Fruit fly (Drosophila melanogaster): ENCODE results near the gene mRpL24.
A peak's percentile ranks its signal among the peaks of the same experiment; 100 is the strongest.

The mRpL24 gene

dm6 chr2L:4971329-4971798 lies 26.2 kb upstream of the mRpL24 start, which contains the start of gene CG14043:
CG14043 (plus strand) TSS chr2L:4971702.
- TF ChIP-seq lola (GFP tag; optimal IDR thresholded peaks at IDR 0.05) (no peak), foxo (GFP tag; optimal IDR thresholded peaks at IDR 0.05) (no peak), GATAd (GFP tag; optimal IDR thresholded peaks at IDR 0.05) (no peak), woc (GFP tag; optimal IDR thresholded peaks at IDR 0.05) (no peak), Rel (GFP tag; optimal IDR thresholded peaks at IDR 0.05) (no peak), Rel (tag; optimal IDR thresholded peaks at IDR 0.05) (peak; percentile 51), Myc (optimal IDR thresholded peaks at IDR 0.05) (peak; percentile 46), HLH106 (tag; optimal IDR thresholded peaks at IDR 0.05) (peak; percentile 2), CG9705 (GFP tag; optimal IDR thresholded peaks at IDR 0.05) (no peak), Mio (GFP tag; optimal IDR thresholded peaks at IDR 0.05) (no peak)

dm6 chr2L:4968767-4969166 lies 23.6 kb upstream of the mRpL24 start, which contains the start of the genes Scox and Polr1C:
Scox (minus strand) TSS chr2L:4968935.
Polr1C (plus strand) TSS chr2L:4969004.
- TF ChIP-seq Myc (optimal IDR thresholded peaks at IDR 0.05) = peak; percentile 1
- TF ChIP-seq woc (GFP tag; optimal IDR thresholded peaks at IDR 0.05) = no peak

dm6 chr2L:4967511-4967910 lies 22.4 kb upstream of the mRpL24 start, which contains the start of gene eIF3i:
eIF3i (minus strand) TSS chr2L:4967775.
- TF ChIP-seq usp (GFP tag; optimal IDR thresholded peaks at IDR 0.05) (no peak), dsf (GFP tag; optimal IDR thresholded peaks at IDR 0.05; ENCODE audit: borderline replicate concordance) (no peak), HLH106 (tag; optimal IDR thresholded peaks at IDR 0.05) (no peak), CG9705 (GFP tag; optimal IDR thresholded peaks at IDR 0.05) (no peak), dmrt93B (GFP tag; optimal IDR thresholded peaks at IDR 0.05) (no peak), Dfd (GFP tag; optimal IDR thresholded peaks at IDR 0.05) (no peak), jim (GFP tag; optimal IDR thresholded peaks at IDR 0.05) (no peak), Hnf4 (GFP tag; optimal IDR thresholded peaks at IDR 0.05) (no peak), foxo (GFP tag; optimal IDR thresholded peaks at IDR 0.05) (no peak), Mio (GFP tag; optimal IDR thresholded peaks at IDR 0.05) (no peak), Sp1 (GFP tag; optimal IDR thresholded peaks at IDR 0.05) (no peak), Dif (GFP tag; optimal IDR thresholded peaks at IDR 0.05; ENCODE audit: partially characterized antibody) (no peak), br (GFP tag; optimal IDR thresholded peaks at IDR 0.05) (no peak), tai (GFP tag; optimal IDR thresholded peaks at IDR 0.05) (no peak)

- TF ChIP-seq Dif (GFP tag; optimal IDR thresholded peaks at IDR 0.05; ENCODE audit: partially characterized antibody) (no peak), brk (GFP tag; optimal IDR thresholded peaks at IDR 0.05) (no peak), N (GFP tag; optimal IDR thresholded peaks at IDR 0.05) (no peak), sv (GFP tag; optimal IDR thresholded peaks at IDR 0.05) (no peak), h (GFP tag; optimal IDR thresholded peaks at IDR 0.05) (no peak), tai (GFP tag; optimal IDR thresholded peaks at IDR 0.05) (no peak)
Measured at dm6 chr2L:4965923-4966322, 20.8 kb upstream of the mRpL24 start.

- TF ChIP-seq Hr83 (GFP tag; optimal IDR thresholded peaks at IDR 0.05; ENCODE audit: poor library complexity, severe bottlenecking) (no peak), Hr78 (GFP tag; optimal IDR thresholded peaks at IDR 0.05) (no peak), OdsH (GFP tag; optimal IDR thresholded peaks at IDR 0.05) (peak; percentile 24), Dif (GFP tag; optimal IDR thresholded peaks at IDR 0.05; ENCODE audit: partially characterized antibody) (no peak), HLH106 (tag; optimal IDR thresholded peaks at IDR 0.05) (peak; percentile 53), Myc (optimal IDR thresholded peaks at IDR 0.05) (peak; percentile 88), CG9705 (GFP tag; optimal IDR thresholded peaks at IDR 0.05) (peak; percentile 24), h (GFP tag; optimal IDR thresholded peaks at IDR 0.05) (no peak)
Measured at dm6 chr2L:4965420-4965819, 20.3 kb upstream of the mRpL24 start, which contains the start of gene CG34125. CG34125 (plus strand) TSS chr2L:4965673.

dm6 chr2L:4958111-4958510 lies 12.9 kb upstream of the mRpL24 start, which contains the start of gene CG34124:
CG34124 (plus strand) TSS chr2L:4958411.
- no peak for TF ChIP-seq lola (GFP tag; optimal IDR thresholded peaks at IDR 0.05)
- TF ChIP-seq GATAd (GFP tag; optimal IDR thresholded peaks at IDR 0.05) = no peak
- TF ChIP-seq tai (GFP tag; optimal IDR thresholded peaks at IDR 0.05) = no peak
- no peak for TF ChIP-seq Hnf4 (GFP tag; optimal IDR thresholded peaks at IDR 0.05)
- no peak for TF ChIP-seq Dfd (GFP tag; optimal IDR thresholded peaks at IDR 0.05)
- TF ChIP-seq foxo (GFP tag; optimal IDR thresholded peaks at IDR 0.05) = no peak
- no peak for TF ChIP-seq pan (optimal IDR thresholded peaks at IDR 0.05)
- no peak for TF ChIP-seq Abd-B (GFP tag; optimal IDR thresholded peaks at IDR 0.05)
- TF ChIP-seq Sp1 (GFP tag; optimal IDR thresholded peaks at IDR 0.05) = no peak
- TF ChIP-seq dl (GFP tag; optimal IDR thresholded peaks at IDR 0.05; ENCODE audit: insufficient read depth in 1 of 2, partially characterized antibody in 2 of 2) = no peak
- no peak for TF ChIP-seq OdsH (GFP tag; optimal IDR thresholded peaks at IDR 0.05)
- no peak for TF ChIP-seq Dif (GFP tag; optimal IDR thresholded peaks at IDR 0.05; ENCODE audit: partially characterized antibody)
- TF ChIP-seq sage (GFP tag; optimal IDR thresholded peaks at IDR 0.05) = no peak
- TF ChIP-seq Hr83 (GFP tag; optimal IDR thresholded peaks at IDR 0.05; ENCODE audit: poor library complexity, severe bottlenecking) = no peak
- no peak for TF ChIP-seq psq (GFP tag; optimal IDR thresholded peaks at IDR 0.05)

All from whole organism, wandering third instar larva.